Worm (Caenorhabditis elegans) whole organism, L4/young adult: ENCODE data around the gene dhs-12.

ENCODE experiments used
- W03F9.2 ChIP-seq: fragments of 150-350 bp; optimal IDR thresholded peaks from 2 replicates; lab custom pipeline; 2014; ENCODE audit warnings: missing biosample characterization, missing genetic modification characterization
- him-1 ChIP-seq: sonication (generic microtip); optimal IDR thresholded peaks from 2 replicates; lab custom pipeline; 2016; ENCODE audit warnings: missing genotype, missing genetic modification reagents, missing genetic modification characterization, missing compliant biosample characterization

DNA sequence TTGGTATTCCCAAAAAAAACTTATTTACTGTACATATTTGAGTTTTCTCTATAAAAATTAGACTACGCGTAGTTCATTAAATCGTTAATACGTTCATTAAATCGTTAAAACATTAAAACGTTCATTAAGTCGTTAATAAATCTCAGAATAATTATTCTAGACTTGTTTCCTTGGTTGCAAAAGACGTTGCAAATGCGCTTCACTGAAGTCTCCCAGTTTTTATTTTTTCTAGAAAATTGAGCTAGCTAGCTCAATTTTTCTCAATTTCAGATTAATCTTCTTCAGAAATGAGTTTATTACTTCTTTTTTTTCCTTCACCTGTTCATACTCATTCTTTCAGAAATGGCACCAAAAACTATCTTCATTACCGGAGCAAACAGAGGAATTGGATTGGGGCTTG lies 2.7 kb downstream of the dhs-12 start:
- TF ChIP-seq W03F9.2 (no peak), him-1 (no peak)
